Fruit fly (Drosophila melanogaster) whole organism, embryonic: Measurements from ENCODE around the gene Indy.
A peak's percentile ranks its signal among the peaks of the same experiment; 100 is the strongest.

Source experiments
- Atf3 ChIP-seq: fragments of 200-800 bp; sonication (Bioruptor generic); optimal IDR thresholded peaks from 3 replicates; lab custom pipeline; 2016; ENCODE audit warnings: missing biosample characterization, missing genetic modification characterization
- Atf6 ChIP-seq: fragments of 200-800 bp; sonication (Bioruptor generic); IDR thresholded peaks from 2 replicates; pipeline ENCODE4 v1.3.6; 2022; ENCODE audit warnings: missing biosample characterization, missing genetic modification characterization
- C15 ChIP-seq: fragments of 200-800 bp; sonication (Bioruptor generic); IDR thresholded peaks from 3 replicates; pipeline ENCODE4 v1.3.6; 2022; ENCODE audit warnings: missing biosample characterization, missing genetic modification characterization
- CG10431 ChIP-seq: fragments of 200-800 bp; sonication (Bioruptor generic); optimal IDR thresholded peaks from 3 replicates; lab custom pipeline; 2018; ENCODE audit warnings: missing biosample characterization, mild to moderate bottlenecking, missing genetic modification characterization
- CG10979 ChIP-seq: fragments of 200-800 bp; sonication (Bioruptor generic); optimal IDR thresholded peaks from 2 replicates; lab custom pipeline; 2018; ENCODE audit warnings: missing biosample characterization, mild to moderate bottlenecking, missing genetic modification characterization, moderate library complexity
- CG11398 ChIP-seq: fragments of 200-800 bp; sonication (Bioruptor generic); optimal IDR thresholded peaks from 2 replicates; lab custom pipeline; 2016; ENCODE audit warnings: missing biosample characterization, missing genetic modification characterization
- CG12299 ChIP-seq: fragments of 200-800 bp; sonication (Bioruptor generic); optimal IDR thresholded peaks from 2 replicates; lab custom pipeline; 2018; ENCODE audit warnings: missing biosample characterization, mild to moderate bottlenecking, missing genetic modification characterization
- CG12744 ChIP-seq: fragments of 200-800 bp; sonication (Bioruptor generic); optimal IDR thresholded peaks from 2 replicates; lab custom pipeline; 2016; ENCODE audit warnings: missing biosample characterization, missing genetic modification characterization
- CG12769 ChIP-seq: fragments of 200-800 bp; sonication (Bioruptor generic); optimal IDR thresholded peaks from 2 replicates; lab custom pipeline; 2019; ENCODE audit warnings: missing biosample characterization, mild to moderate bottlenecking, missing genetic modification characterization, moderate library complexity
- CG13296 ChIP-seq: fragments of 200-800 bp; sonication (Bioruptor generic); optimal IDR thresholded peaks from 3 replicates; lab custom pipeline; 2018; ENCODE audit warnings: missing biosample characterization, mild to moderate bottlenecking, missing genetic modification characterization
- CG1529 ChIP-seq: fragments of 200-800 bp; sonication (Bioruptor generic); optimal IDR thresholded peaks from 3 replicates; lab custom pipeline; 2018; ENCODE audit warnings: missing biosample characterization, missing genetic modification characterization
- CG16813 ChIP-seq: fragments of 200-800 bp; sonication (Bioruptor generic); IDR thresholded peaks from 3 replicates; pipeline ENCODE4 v1.3.6; 2022; ENCODE audit warnings: missing biosample characterization, missing genetic modification characterization; ENCODE audit not compliant: partially characterized antibody
- CG16863 ChIP-seq: fragments of 200-800 bp; sonication (Bioruptor generic); optimal IDR thresholded peaks from 3 replicates; lab custom pipeline; 2016; ENCODE audit warnings: missing biosample characterization, missing genetic modification characterization
- CG17361 ChIP-seq: fragments of 200-800 bp; sonication (Bioruptor generic); IDR thresholded peaks from 3 replicates; pipeline ENCODE4 v1.3.6; 2022; ENCODE audit warnings: missing biosample characterization, missing genetic modification characterization
- CG1832 ChIP-seq: fragments of 200-800 bp; sonication (Bioruptor generic); optimal IDR thresholded peaks from 2 replicates; lab custom pipeline; 2017; ENCODE audit warnings: missing biosample characterization, mild to moderate bottlenecking, missing genetic modification characterization, inconsistent platforms
- CG18764 ChIP-seq: fragments of 200-800 bp; sonication (Bioruptor generic); optimal IDR thresholded peaks from 3 replicates; lab custom pipeline; 2016; ENCODE audit warnings: missing biosample characterization, missing genetic modification characterization
- CG2120 ChIP-seq: fragments of 200-800 bp; sonication (Bioruptor generic); optimal IDR thresholded peaks from 3 replicates; lab custom pipeline; 2016; ENCODE audit warnings: missing biosample characterization, missing genetic modification characterization
- CG2202 ChIP-seq: fragments of 200-800 bp; sonication (Bioruptor generic); optimal IDR thresholded peaks from 2 replicates; lab custom pipeline; 2018; ENCODE audit warnings: missing biosample characterization, mild to moderate bottlenecking, missing genetic modification characterization
- CG31224 ChIP-seq: fragments of 200-800 bp; sonication (Bioruptor generic); IDR thresholded peaks from 2 replicates; pipeline ENCODE4 v1.3.6; 2022; ENCODE audit warnings: missing biosample characterization, missing genetic modification characterization
- CG34422 ChIP-seq: fragments of 200-800 bp; sonication (Bioruptor generic); IDR thresholded peaks from 3 replicates; pipeline ENCODE4 v1.3.6; 2022; ENCODE audit warnings: missing biosample characterization, missing genetic modification characterization
- CG3726 ChIP-seq: fragments of 200-800 bp; sonication (Bioruptor generic); IDR thresholded peaks from 3 replicates; pipeline ENCODE4, ENCODE4 v1.3.6; 2022; ENCODE audit warnings: missing biosample characterization, missing genetic modification characterization
- CG5953 ChIP-seq: fragments of 200-800 bp; sonication (Bioruptor generic); IDR thresholded peaks from 2 replicates; pipeline ENCODE4 v1.3.6; 2022; ENCODE audit warnings: missing biosample characterization, missing genetic modification characterization
- CG6254 ChIP-seq: fragments of 200-800 bp; sonication (Bioruptor generic); optimal IDR thresholded peaks from 3 replicates; lab custom pipeline; 2017; ENCODE audit warnings: mild to moderate bottlenecking, missing biosample characterization, missing genetic modification reagents, missing genetic modification characterization
- CG9797 ChIP-seq: fragments of 200-800 bp; sonication (Bioruptor generic); optimal IDR thresholded peaks from 3 replicates; lab custom pipeline; 2018; ENCODE audit warnings: missing biosample characterization, mild to moderate bottlenecking, missing genetic modification characterization
- CTCF ChIP-seq: fragments of 200-800 bp; sonication (Bioruptor generic); optimal IDR thresholded peaks from 2 replicates; lab custom pipeline; 2017; ENCODE audit warnings: missing biosample characterization, mild to moderate bottlenecking, missing genetic modification characterization, moderate library complexity
- D ChIP-seq, 2 experiments: fragments of 200-800 bp in 1 of 2; fragments of >200 bp in 1 of 2; sonication (Bioruptor generic) in 1 of 2; optimal IDR thresholded peaks; 2 replicates in 1 of 2; 3 replicates in 1 of 2; lab custom pipeline; 2017; ENCODE audit warnings: mild to moderate bottlenecking in 1 of 2, missing biosample characterization in 1 of 2, missing genetic modification characterization in 1 of 2, missing genetic modification reagents in 1 of 2
- Dbx ChIP-seq: fragments of 200-800 bp; sonication (Bioruptor generic); IDR thresholded peaks from 3 replicates; pipeline ENCODE4 v1.3.6; 2022; ENCODE audit warnings: missing biosample characterization, missing genetic modification characterization
- Drgx ChIP-seq: fragments of 200-800 bp; sonication (Bioruptor generic); IDR thresholded peaks from 2 replicates; pipeline ENCODE4 v1.3.6; 2022; ENCODE audit warnings: missing biosample characterization, missing genetic modification characterization
- H2.0 ChIP-seq: fragments of 200-800 bp; sonication (Bioruptor generic); IDR thresholded peaks from 2 replicates; pipeline ENCODE4 v1.3.6; 2022; ENCODE audit warnings: missing biosample characterization, missing genetic modification characterization
- Hand ChIP-seq: fragments of 200-800 bp; sonication (Bioruptor generic); optimal IDR thresholded peaks from 2 replicates; lab custom pipeline; 2017; ENCODE audit warnings: mild to moderate bottlenecking, missing biosample characterization, missing genetic modification reagents, missing genetic modification characterization
- Hr51 ChIP-seq, 2 experiments: fragments of 200-800 bp; sonication (Bioruptor generic); optimal IDR thresholded peaks; 2 replicates in 1 of 2; 3 replicates in 1 of 2; lab custom pipeline; 2016 to 2018; ENCODE audit warnings: missing biosample characterization in 2 of 2, missing genetic modification characterization in 2 of 2, mild to moderate bottlenecking in 1 of 2, moderate library complexity in 1 of 2
- NC2β ChIP-seq: fragments of 200-800 bp; sonication (Bioruptor generic); optimal IDR thresholded peaks from 2 replicates; lab custom pipeline; 2016; ENCODE audit warnings: missing biosample characterization, missing genetic modification characterization
- Oaz ChIP-seq: fragments of 200-800 bp; sonication (Bioruptor generic); IDR thresholded peaks from 2 replicates; pipeline ENCODE4 v1.3.6; 2022; ENCODE audit warnings: missing biosample characterization, missing genetic modification characterization
- Ptx1 ChIP-seq: fragments of 200-800 bp; sonication (Bioruptor generic); IDR thresholded peaks from 2 replicates; pipeline ENCODE4 v1.3.6; 2022; ENCODE audit warnings: missing biosample characterization, missing genetic modification characterization
- Sry-β ChIP-seq: fragments of 200-800 bp; sonication (Bioruptor generic); optimal IDR thresholded peaks from 2 replicates; lab custom pipeline; 2018; ENCODE audit warnings: missing biosample characterization, mild to moderate bottlenecking, missing genetic modification characterization, moderate library complexity
- ash1 ChIP-seq: fragments of 200-800 bp; sonication (Bioruptor generic); optimal IDR thresholded peaks from 2 replicates; lab custom pipeline; 2018; ENCODE audit warnings: missing biosample characterization, mild to moderate bottlenecking, missing genetic modification characterization
- bcd ChIP-seq: fragments of 200-800 bp; sonication (Bioruptor generic); optimal IDR thresholded peaks from 2 replicates; lab custom pipeline; 2017; ENCODE audit warnings: missing biosample characterization, mild to moderate bottlenecking, missing genetic modification characterization
- dysf ChIP-seq: fragments of 200-800 bp; sonication (Bioruptor generic); IDR thresholded peaks from 3 replicates; pipeline ENCODE4 v1.3.6; 2022; ENCODE audit warnings: missing biosample characterization, missing genetic modification characterization
- gro ChIP-seq: fragments of 200-800 bp; sonication (Bioruptor generic); optimal IDR thresholded peaks from 2 replicates; lab custom pipeline; 2016; ENCODE audit warnings: missing biosample characterization, missing genetic modification characterization
- hb ChIP-seq: fragments of 200-800 bp; sonication (Bioruptor generic); IDR thresholded peaks from 3 replicates; pipeline ENCODE4 v1.3.6; 2022; ENCODE audit warnings: missing biosample characterization, missing genetic modification characterization; ENCODE audit not compliant: partially characterized antibody
- jing ChIP-seq: fragments of 200-800 bp; sonication (Bioruptor generic); optimal IDR thresholded peaks from 2 replicates; lab custom pipeline; 2018; ENCODE audit warnings: missing biosample characterization, mild to moderate bottlenecking, missing genetic modification characterization
- klu ChIP-seq: fragments of 200-800 bp; sonication (Bioruptor generic); IDR thresholded peaks from 2 replicates; pipeline ENCODE4 v1.3.6; 2022; ENCODE audit warnings: missing biosample characterization, missing genetic modification characterization
- luna ChIP-seq: fragments of 200-800 bp; sonication (Bioruptor generic); optimal IDR thresholded peaks from 2 replicates; lab custom pipeline; 2016; ENCODE audit warnings: missing biosample characterization, missing genetic modification characterization
- peb ChIP-seq: fragments of 200-800 bp; sonication (Bioruptor generic); IDR thresholded peaks from 2 replicates; pipeline ENCODE4 v1.3.6; 2022; ENCODE audit warnings: missing biosample characterization, missing genetic modification characterization
- ranshi ChIP-seq: fragments of 200-800 bp; sonication (Bioruptor generic); IDR thresholded peaks from 2 replicates; pipeline ENCODE4 v1.3.6; 2022; ENCODE audit warnings: missing biosample characterization, missing genetic modification characterization
- ro ChIP-seq: fragments of 200-800 bp; sonication (Bioruptor generic); IDR thresholded peaks from 2 replicates; pipeline ENCODE4 v1.3.6; 2022; ENCODE audit warnings: missing biosample characterization, missing genetic modification characterization
- run ChIP-seq: fragments of 200-800 bp; sonication (Bioruptor generic); optimal IDR thresholded peaks from 3 replicates; lab custom pipeline; 2018; ENCODE audit warnings: missing biosample characterization, mild to moderate bottlenecking, missing genetic modification characterization
- sens-2 ChIP-seq: fragments of 200-800 bp; sonication (Bioruptor generic); IDR thresholded peaks from 2 replicates; pipeline ENCODE4 v1.3.6; 2022; ENCODE audit warnings: missing biosample characterization, missing genetic modification characterization
- slp2 ChIP-seq: fragments of 200-800 bp; sonication (Bioruptor generic); optimal IDR thresholded peaks from 2 replicates; lab custom pipeline; 2016; ENCODE audit warnings: missing biosample characterization, missing genetic modification characterization
- sob ChIP-seq: fragments of 200-800 bp; sonication (Bioruptor generic); IDR thresholded peaks from 2 replicates; pipeline ENCODE4 v1.3.6; 2022; ENCODE audit warnings: missing biosample characterization, missing genetic modification characterization
- yki ChIP-seq: fragments of >200 bp; optimal IDR thresholded peaks from 3 replicates; lab custom pipeline; 2018
- zen ChIP-seq: fragments of 200-800 bp; sonication (Bioruptor generic); optimal IDR thresholded peaks from 3 replicates; lab custom pipeline; 2018; ENCODE audit warnings: missing biosample characterization, mild to moderate bottlenecking, missing genetic modification characterization, moderate library complexity

Gene Indy

DNA sequence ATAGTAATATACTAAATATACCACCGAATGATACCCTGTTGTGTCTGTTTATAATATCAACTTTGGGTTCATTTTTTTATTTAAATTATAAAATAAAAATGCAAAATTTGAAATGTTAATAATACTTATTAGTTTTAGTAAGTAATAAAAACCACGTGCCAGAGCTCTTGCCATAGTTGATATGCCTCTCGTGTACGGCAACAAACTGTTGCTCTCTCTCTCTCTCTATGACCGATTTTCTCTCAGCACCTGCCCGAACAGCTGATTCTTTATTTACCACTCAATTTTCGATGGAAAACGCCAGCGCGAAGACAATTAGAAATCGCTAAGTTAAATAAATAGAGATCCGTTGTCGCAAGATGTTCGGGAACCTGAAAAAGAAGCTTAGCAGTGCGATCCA, 21.5 kb upstream of the Indy start, which contains the start of gene Dysb (continued):
- TF ChIP-seq CG12769: peak; percentile 69
- TF ChIP-seq CG18764 (GFP tag; lab: Kevin White, UChicago): peak; percentile 54
- peak; percentile 91 for TF ChIP-seq CG5953 (GFP tag; lab: Robert Waterston, UW)
- TF ChIP-seq CG10979 (tag; lab: Kevin White, UChicago): peak; percentile 86
- peak; percentile 88 for TF ChIP-seq CG2120 (GFP tag; lab: Kevin White, UChicago)
- peak; percentile 2 for TF ChIP-seq NC2β (GFP tag; lab: Kevin White, UChicago)
- TF ChIP-seq bcd (GFP tag; lab: Kevin White, UChicago): peak; percentile 81
- peak; percentile 75 for TF ChIP-seq zen (tag; lab: Kevin White, UChicago)
- peak; percentile 89 for TF ChIP-seq dysf (GFP tag; lab: Robert Waterston, UW)
- TF ChIP-seq CG2202 (tag; lab: Kevin White, UChicago): peak; percentile 58
- TF ChIP-seq CTCF (GFP tag; lab: Kevin White, UChicago): peak; percentile 22
- peak; percentile 36 for TF ChIP-seq jing (GFP tag; lab: Kevin White, UChicago)
- peak; percentile 81 for TF ChIP-seq ranshi (GFP tag; lab: Robert Waterston, UW)
- TF ChIP-seq CG13296 (GFP tag; lab: Kevin White, UChicago): peak; percentile 92
- TF ChIP-seq C15: peak; percentile 70; the same call in 1 of the 3 replicates
- TF ChIP-seq yki: no peak
- TF ChIP-seq Atf3: peak; percentile 15
- TF ChIP-seq gro (GFP tag; lab: Kevin White, UChicago): peak; percentile 37
- TF ChIP-seq ro: no peak
- TF ChIP-seq sob (GFP tag; lab: Robert Waterston, UW): peak; percentile 91
- no peak for TF ChIP-seq CG1832 (GFP tag; lab: Kevin White, UChicago)
- TF ChIP-seq peb: peak; percentile 73
- TF ChIP-seq Atf6 (GFP tag; lab: Robert Waterston, UW): peak; percentile 93
- no peak for TF ChIP-seq hb
- TF ChIP-seq CG16863: peak; percentile 16
- no peak for TF ChIP-seq CG16813
- no peak; the same call in 1 of the 2 replicates for TF ChIP-seq Ptx1 (GFP tag; lab: Robert Waterston, UW)
- peak; percentile 22 for TF ChIP-seq luna (GFP tag; lab: Kevin White, UChicago)
- TF ChIP-seq Drgx (GFP tag; lab: Robert Waterston, UW): peak; percentile 92
- TF ChIP-seq CG34422: peak; percentile 89
- peak; percentile 10 for TF ChIP-seq Sry-β (GFP tag; lab: Kevin White, UChicago)
- peak; percentile 89 for TF ChIP-seq H2.0 (GFP tag; lab: Robert Waterston, UW)
- TF ChIP-seq CG31224: peak; percentile 84
- no peak; the same call in 1 of the 2 replicates for TF ChIP-seq sens-2 (GFP tag; lab: Robert Waterston, UW)
- peak; percentile 83 for TF ChIP-seq CG6254 (GFP tag; lab: Kevin White, UChicago)
- TF ChIP-seq ash1: no peak
- peak; percentile 33 to 91 for TF ChIP-seq Hr51 (GFP tag; optimal IDR thresholded peaks at IDR 0.05; lab: Kevin White, UChicago)
- TF ChIP-seq CG10431: peak; percentile 77
- peak; percentile 81 for TF ChIP-seq Oaz (GFP tag; lab: Robert Waterston, UW)
- peak; percentile 89 for TF ChIP-seq CG17361 (GFP tag; lab: Robert Waterston, UW)
- TF ChIP-seq Hand: peak; percentile 81
- TF ChIP-seq slp2 (GFP tag; lab: Kevin White, UChicago): peak; percentile 51
- TF ChIP-seq CG3726 (GFP tag; lab: Robert Waterston, UW): no peak
- TF ChIP-seq CG1529 (GFP tag; lab: Kevin White, UChicago): peak; percentile 75
- no peak for TF ChIP-seq D (optimal IDR thresholded peaks at IDR 0.05; lab: Kevin White, UChicago)
- peak; percentile 80 for TF ChIP-seq D (GFP tag; optimal IDR thresholded peaks at IDR 0.05; lab: Kevin White, UChicago)
- TF ChIP-seq CG12299 (tag; lab: Kevin White, UChicago): peak; percentile 86
- peak; percentile 25 for TF ChIP-seq CG9797 (GFP tag; lab: Kevin White, UChicago)
- TF ChIP-seq run: peak; percentile 76
- peak; percentile 92 for TF ChIP-seq Dbx (GFP tag; lab: Robert Waterston, UW)
- TF ChIP-seq CG11398: peak; percentile 58
- TF ChIP-seq CG12744 (GFP tag; lab: Kevin White, UChicago): peak; percentile 65
- peak; percentile 66 for TF ChIP-seq klu
